Worm (Caenorhabditis elegans) whole organism, L4 larva: ENCODE results near the gene eng-1.

Experiments used
- aly-2 ChIP-seq: sonication (generic microtip); optimal IDR thresholded peaks from 2 replicates; lab custom pipeline; 2018; ENCODE audit warnings: missing biosample characterization, missing genetic modification characterization
- ama-1 ChIP-seq: fragments of 150-350 bp; optimal IDR thresholded peaks from 2 replicates; lab custom pipeline; 2014; ENCODE audit warnings: inconsistent platforms, mixed read lengths
- nhr-237 ChIP-seq: sonication (generic microtip); optimal IDR thresholded peaks from 2 replicates; lab custom pipeline; 2017; ENCODE audit warnings: missing biosample characterization, missing genetic modification characterization
- set-16 ChIP-seq: fragments of 200-800 bp; sonication (Bioruptor generic); IDR thresholded peaks from 2 replicates; pipeline ENCODE4 v1.3.6; 2022; ENCODE audit warnings: missing genetic modification reagents, missing genetic modification characterization, missing compliant biosample characterization
- zag-1 ChIP-seq: fragments of 150-350 bp; optimal IDR thresholded peaks from 2 replicates; lab custom pipeline; 2014; ENCODE audit warnings: missing biosample characterization, missing genetic modification characterization
- ztf-11 ChIP-seq: fragments of 150-350 bp; optimal IDR thresholded peaks from 2 replicates; lab custom pipeline; 2014; ENCODE audit warnings: missing biosample characterization, missing genetic modification characterization

ce11 chrIII:5864270-5864669, 4.0 kb downstream of the eng-1 start, which contains the start of gene rabn-5:
- TF ChIP-seq aly-2 (tag; lab: Kevin White, UChicago) = no peak
- no peak for TF ChIP-seq nhr-237 (tag; lab: Kevin White, UChicago)
- TF ChIP-seq ztf-11 (tag; lab: Kevin White, UChicago) = no peak
- TF ChIP-seq ama-1 (lab: Kevin White, UChicago) = no peak
- no peak for TF ChIP-seq zag-1 (tag; lab: Kevin White, UChicago)
- TF ChIP-seq set-16 (GFP tag; lab: Robert Waterston, UW) = no peak
